Worm (Caenorhabditis elegans) whole organism, L4 larva: ENCODE data around the gene dyc-1.
A peak's percentile ranks its signal among the peaks of the same experiment; 100 is the strongest.

Experiments
- F10B5.3 ChIP-seq: sonication (generic microtip); optimal IDR thresholded peaks from 2 replicates; lab custom pipeline; 2016; ENCODE audit warnings: mild to moderate bottlenecking, missing genetic modification characterization, missing compliant biosample characterization
- F26F4.8 ChIP-seq: fragments of 200-800 bp; sonication (Bioruptor generic); conservative IDR thresholded peaks from 2 replicates; pipeline ENCODE4 v1.3.6; 2022; ENCODE audit warnings: missing genetic modification characterization, missing compliant biosample characterization
- F44E2.7 ChIP-seq: fragments of 200-800 bp; sonication (Bioruptor generic); IDR thresholded peaks from 2 replicates; pipeline ENCODE4 v2.1.2; 2022; ENCODE audit warnings: missing genetic modification characterization, missing compliant biosample characterization
- T20F7.1 ChIP-seq: fragments of 200-800 bp; sonication (Bioruptor generic); optimal IDR thresholded peaks from 2 replicates; lab custom pipeline; 2018; ENCODE audit warnings: mild to moderate bottlenecking, missing genetic modification characterization, missing compliant biosample characterization
- T26A8.4 ChIP-seq: fragments of 200-800 bp; sonication (Bioruptor generic); IDR thresholded peaks from 2 replicates; pipeline ENCODE4 v1.3.6; 2022; ENCODE audit warnings: missing genetic modification characterization, missing compliant biosample characterization
- Y5F2A.4 ChIP-seq: fragments of 200-800 bp; sonication (Bioruptor generic); optimal IDR thresholded peaks from 2 replicates; lab custom pipeline; 2018; ENCODE audit warnings: mild to moderate bottlenecking, missing genetic modification characterization, missing compliant biosample characterization
- Y75B8A.6 ChIP-seq: fragments of 200-800 bp; sonication (Bioruptor generic); IDR thresholded peaks from 2 replicates; pipeline ENCODE4 v1.3.6; 2022; ENCODE audit warnings: missing genetic modification reagents, missing genetic modification characterization, missing compliant biosample characterization
- ZK337.2 ChIP-seq: fragments of 200-800 bp; sonication (Bioruptor generic); IDR thresholded peaks from 2 replicates; pipeline ENCODE4 v1.3.6; 2022; ENCODE audit warnings: missing genetic modification reagents, missing genetic modification characterization, missing compliant biosample characterization
- ZK546.5 ChIP-seq, 2 experiments: sonication (generic microtip); optimal IDR thresholded peaks; 2 replicates each; lab custom pipeline; 2017; ENCODE audit warnings: missing biosample characterization in 2 of 2, missing genetic modification characterization in 2 of 2
- aha-1 ChIP-seq: fragments of 150-350 bp; peaks from one replicate; lab custom pipeline; 2014; ENCODE audit warnings: missing biosample characterization, missing genetic modification characterization
- ama-1 ChIP-seq: fragments of 150-350 bp; optimal IDR thresholded peaks from 2 replicates; lab custom pipeline; 2014; ENCODE audit warnings: inconsistent platforms, mixed read lengths
- attf-4 ChIP-seq: sonication (generic microtip); optimal IDR thresholded peaks from 3 replicates; lab custom pipeline; 2017; ENCODE audit warnings: missing biosample characterization, missing genetic modification characterization
- ces-1 ChIP-seq: fragments of 150-350 bp; sonication (generic microtip); optimal IDR thresholded peaks from 4 replicates; lab custom pipeline; 2014; ENCODE audit warnings: missing biosample characterization, missing genetic modification reagents, missing genetic modification characterization
- daf-16 ChIP-seq, 3 experiments: sonication (generic microtip); optimal IDR thresholded peaks; 2 replicates each; lab custom pipeline; 2016 to 2017; ENCODE audit warnings: missing genetic modification characterization in 3 of 3, missing genetic modification reagents in 3 of 3, mild to moderate bottlenecking in 2 of 3, missing compliant biosample characterization in 2 of 3, missing biosample characterization in 1 of 3, moderate library complexity in 1 of 3
- daf-19 ChIP-seq: fragments of 200-800 bp; sonication (Bioruptor generic); conservative IDR thresholded peaks from 2 replicates; pipeline ENCODE4 v1.3.6; 2022; ENCODE audit warnings: missing genetic modification characterization, missing compliant biosample characterization
- dmd-8 ChIP-seq: fragments of 200-800 bp; sonication (Bioruptor generic); IDR thresholded peaks from 2 replicates; pipeline ENCODE4 v1.3.6; 2022; ENCODE audit warnings: missing genetic modification characterization, missing compliant biosample characterization
- duxl-1 ChIP-seq: sonication (generic microtip); optimal IDR thresholded peaks from 2 replicates; lab custom pipeline; 2016; ENCODE audit warnings: mild to moderate bottlenecking, missing genetic modification characterization, moderate library complexity, missing compliant biosample characterization; ENCODE audit not compliant: poor library complexity
- egl-27 ChIP-seq: sonication (generic microtip); optimal IDR thresholded peaks from 3 replicates; lab custom pipeline; 2017; ENCODE audit warnings: missing biosample characterization, missing genetic modification reagents, missing genetic modification characterization
- fkh-10 ChIP-seq: fragments of 150-350 bp; optimal IDR thresholded peaks from 2 replicates; lab custom pipeline; 2014; ENCODE audit warnings: missing biosample characterization, missing genetic modification reagents, missing genetic modification characterization
- fos-1 ChIP-seq: fragments of 150-350 bp; optimal IDR thresholded peaks from 2 replicates; lab custom pipeline; 2014; ENCODE audit warnings: missing biosample characterization, missing genetic modification characterization
- hlh-11 ChIP-seq: fragments of 200-800 bp; sonication (Bioruptor generic); optimal IDR thresholded peaks from 2 replicates; lab custom pipeline; 2018; ENCODE audit warnings: mild to moderate bottlenecking, missing genetic modification characterization, missing compliant biosample characterization
- hmg-1.1 ChIP-seq: fragments of 200-800 bp; sonication (Bioruptor generic); IDR thresholded peaks from 2 replicates; pipeline ENCODE4 v1.3.6; 2022; ENCODE audit warnings: missing genetic modification reagents, missing genetic modification characterization, missing compliant biosample characterization
- jun-1 ChIP-seq: fragments of 150-350 bp; optimal IDR thresholded peaks from 2 replicates; lab custom pipeline; 2014; ENCODE audit warnings: missing biosample characterization, missing genetic modification reagents, missing genetic modification characterization
- lin-1 ChIP-seq: fragments of 200-800 bp; sonication (Bioruptor generic); IDR thresholded peaks from 2 replicates; pipeline ENCODE4 v1.3.6; 2022; ENCODE audit warnings: missing genetic modification reagents, missing genetic modification characterization, missing compliant biosample characterization
- lin-15B ChIP-seq: fragments of 150-350 bp; sonication (generic microtip); optimal IDR thresholded peaks from 3 replicates; lab custom pipeline; 2014; ENCODE audit warnings: missing biosample characterization, missing genetic modification characterization
- lin-29 ChIP-seq: fragments of 200-800 bp; sonication (Bioruptor generic); IDR thresholded peaks from 2 replicates; pipeline ENCODE4 v1.3.6; 2022; ENCODE audit warnings: missing genetic modification reagents, missing genetic modification characterization, missing compliant biosample characterization
- lir-3 ChIP-seq: sonication (generic microtip); optimal IDR thresholded peaks from 2 replicates; lab custom pipeline; 2016; ENCODE audit warnings: mild to moderate bottlenecking, missing genetic modification characterization, missing compliant biosample characterization
- madf-9 ChIP-seq: fragments of 200-800 bp; sonication (Bioruptor generic); conservative IDR thresholded peaks from 2 replicates; pipeline ENCODE4 v1.3.6; 2022; ENCODE audit warnings: missing genetic modification reagents, missing genetic modification characterization, missing compliant biosample characterization
- mdl-1 ChIP-seq, 2 experiments: fragments of 150-350 bp in 1 of 2; sonication (generic microtip) in 1 of 2; optimal IDR thresholded peaks; 2 replicates each; lab custom pipeline; 2014 to 2017; ENCODE audit warnings: missing biosample characterization in 2 of 2, missing genetic modification characterization in 2 of 2
- mes-2 ChIP-seq: sonication (generic microtip); optimal IDR thresholded peaks from 2 replicates; lab custom pipeline; 2016; ENCODE audit warnings: missing genotype, mild to moderate bottlenecking, missing genetic modification characterization, missing compliant biosample characterization; ENCODE audit not compliant: poor library complexity, severe bottlenecking
- mxl-2 ChIP-seq: fragments of 200-800 bp; sonication (Bioruptor generic); conservative IDR thresholded peaks from 2 replicates; pipeline ENCODE4 v1.3.6; 2022; ENCODE audit warnings: missing genetic modification reagents, missing genetic modification characterization, missing compliant biosample characterization
- nhr-102 ChIP-seq: sonication (generic microtip); optimal IDR thresholded peaks from 2 replicates; lab custom pipeline; 2016; ENCODE audit warnings: mild to moderate bottlenecking, missing genetic modification characterization, moderate library complexity, missing compliant biosample characterization
- nhr-237 ChIP-seq: sonication (generic microtip); optimal IDR thresholded peaks from 2 replicates; lab custom pipeline; 2017; ENCODE audit warnings: missing biosample characterization, missing genetic modification characterization
- nhr-25 ChIP-seq: sonication (generic microtip); optimal IDR thresholded peaks from 2 replicates; lab custom pipeline; 2017; ENCODE audit warnings: missing genetic modification characterization, mild to moderate bottlenecking, missing compliant biosample characterization, antibody characterized with exemption, moderate library complexity, borderline replicate concordance; ENCODE audit not compliant: insufficient read depth
- nhr-28 ChIP-seq: fragments of 150-350 bp; optimal IDR thresholded peaks from 2 replicates; lab custom pipeline; 2014; ENCODE audit warnings: missing biosample characterization, missing genetic modification characterization
- nhr-41 ChIP-seq: fragments of 200-800 bp; sonication (Bioruptor generic); IDR thresholded peaks from 2 replicates; pipeline ENCODE4 v1.3.6; 2022; ENCODE audit warnings: missing genetic modification reagents, missing genetic modification characterization, missing compliant biosample characterization
- nhr-6 ChIP-seq: fragments of 150-350 bp; optimal IDR thresholded peaks from 2 replicates; lab custom pipeline; 2014; ENCODE audit warnings: missing biosample characterization, missing genetic modification characterization
- nhr-76 ChIP-seq: fragments of 150-350 bp; optimal IDR thresholded peaks from 2 replicates; lab custom pipeline; 2014; ENCODE audit warnings: missing biosample characterization, missing genetic modification characterization
- nhr-77 ChIP-seq: fragments of 150-350 bp; optimal IDR thresholded peaks from 2 replicates; lab custom pipeline; 2014; ENCODE audit warnings: missing biosample characterization, missing genetic modification characterization
- pqm-1 ChIP-seq: sonication (generic microtip); optimal IDR thresholded peaks from 2 replicates; lab custom pipeline; 2017; ENCODE audit warnings: missing biosample characterization, missing genetic modification characterization
- rbr-2 ChIP-seq: sonication (generic microtip); optimal IDR thresholded peaks from 2 replicates; lab custom pipeline; 2016; ENCODE audit warnings: missing genotype, missing genetic modification characterization, missing compliant biosample characterization
- sdz-12 ChIP-seq: fragments of 200-800 bp; sonication (Bioruptor generic); optimal IDR thresholded peaks from 2 replicates; lab custom pipeline; 2018; ENCODE audit warnings: mild to moderate bottlenecking, missing genetic modification characterization, missing compliant biosample characterization
- snpc-4 ChIP-seq: fragments of 150-350 bp; optimal IDR thresholded peaks from 2 replicates; lab custom pipeline; 2014; ENCODE audit warnings: missing biosample characterization, missing genetic modification characterization
- spr-1 ChIP-seq: sonication (generic microtip); optimal IDR thresholded peaks from 2 replicates; lab custom pipeline; 2016; ENCODE audit warnings: mild to moderate bottlenecking, missing genetic modification characterization, missing compliant biosample characterization
- spr-3 ChIP-seq: fragments of 200-800 bp; sonication (Bioruptor generic); optimal IDR thresholded peaks from 2 replicates; lab custom pipeline; 2018; ENCODE audit warnings: mild to moderate bottlenecking, missing genetic modification characterization, missing compliant biosample characterization
- tag-97 ChIP-seq: fragments of 200-800 bp; sonication (Bioruptor generic); IDR thresholded peaks from 2 replicates; pipeline ENCODE4 v1.3.6; 2022; ENCODE audit warnings: missing genetic modification characterization, missing compliant biosample characterization
- unc-130 ChIP-seq: sonication (generic microtip); optimal IDR thresholded peaks from 2 replicates; lab custom pipeline; 2016; ENCODE audit warnings: missing genetic modification reagents, missing genetic modification characterization, missing compliant biosample characterization
- unc-39 ChIP-seq: sonication (generic microtip); optimal IDR thresholded peaks from 2 replicates; lab custom pipeline; 2017; ENCODE audit warnings: missing biosample characterization, missing genetic modification characterization
- unc-62 ChIP-seq, 3 experiments: fragments of 150-350 bp in 1 of 3; sonication (generic microtip); optimal IDR thresholded peaks in 2 of 3; peaks in 1 of 3; 1 replicate in 1 of 3; 2 replicates in 2 of 3; lab custom pipeline; 2014 to 2017; ENCODE audit warnings: missing biosample characterization in 3 of 3, missing genetic modification characterization in 3 of 3, missing genetic modification reagents in 3 of 3, missing genotype in 1 of 3
- vab-7 ChIP-seq: fragments of 200-800 bp; sonication (Bioruptor generic); IDR thresholded peaks from 2 replicates; pipeline ENCODE4 v1.3.6; 2022; ENCODE audit warnings: missing genetic modification reagents, missing genetic modification characterization, missing compliant biosample characterization
- zip-11 ChIP-seq: fragments of 200-800 bp; sonication (Bioruptor generic); IDR thresholded peaks from 2 replicates; pipeline ENCODE4 v1.3.6; 2022; ENCODE audit warnings: missing genetic modification characterization, missing compliant biosample characterization
- ztf-11 ChIP-seq: fragments of 150-350 bp; optimal IDR thresholded peaks from 2 replicates; lab custom pipeline; 2014; ENCODE audit warnings: missing biosample characterization, missing genetic modification characterization

The dyc-1 gene

ce11 chrX:14070950-14071349 lies 21.6 kb downstream of the dyc-1 start, which contains the start of gene C33G3.4 (continued):
- no peak for TF ChIP-seq mdl-1 (tag; optimal IDR thresholded peaks at IDR 0.05; lab: Kevin White, UChicago)
- TF ChIP-seq unc-130 (GFP tag; lab: Kevin White, UChicago): no peak
- TF ChIP-seq ama-1 (lab: Kevin White, UChicago): no peak
- peak; percentile 94 for TF ChIP-seq hlh-11 (tag; lab: Kevin White, UChicago)
- no peak for TF ChIP-seq madf-9 (GFP tag; lab: Robert Waterston, UW)
- no peak for TF ChIP-seq lir-3 (tag; lab: Kevin White, UChicago)
- no peak for TF ChIP-seq spr-1
- no peak for TF ChIP-seq unc-39
- no peak for TF ChIP-seq mes-2
- TF ChIP-seq zip-11 (GFP tag; lab: Robert Waterston, UW): no peak
- no peak for TF ChIP-seq attf-4 (tag; lab: Kevin White, UChicago)
- TF ChIP-seq F26F4.8 (GFP tag; lab: Robert Waterston, UW): no peak
- no peak for TF ChIP-seq fkh-10 (GFP tag; lab: Kevin White, UChicago)
- TF ChIP-seq nhr-28 (tag; lab: Kevin White, UChicago): peak; percentile 89
- TF ChIP-seq Y75B8A.6 (GFP tag; lab: Robert Waterston, UW): no peak
- TF ChIP-seq F10B5.3 (tag; lab: Kevin White, UChicago): no peak
- no peak for TF ChIP-seq T26A8.4
- TF ChIP-seq nhr-6 (tag; lab: Kevin White, UChicago): no peak
- TF ChIP-seq tag-97: no peak
- no peak for TF ChIP-seq jun-1
- no peak for TF ChIP-seq nhr-76 (tag; lab: Kevin White, UChicago)
- TF ChIP-seq ztf-11 (tag; lab: Kevin White, UChicago): no peak
- TF ChIP-seq rbr-2: no peak
- TF ChIP-seq snpc-4: no peak
- TF ChIP-seq spr-3: no peak
- TF ChIP-seq dmd-8: no peak
- no peak for TF ChIP-seq lin-1 (GFP tag; lab: Robert Waterston, UW)
- TF ChIP-seq F44E2.7 (GFP tag; lab: Robert Waterston, UW): no peak
- TF ChIP-seq duxl-1: no peak
- no peak for TF ChIP-seq T20F7.1 (GFP tag; lab: Kevin White, UChicago)
- TF ChIP-seq mxl-2: no peak
- TF ChIP-seq lin-29 (GFP tag; lab: Robert Waterston, UW): no peak
- no peak for TF ChIP-seq sdz-12 (GFP tag; lab: Kevin White, UChicago)
- no peak for TF ChIP-seq lin-15B (tag; lab: Kevin White, UChicago)
- TF ChIP-seq nhr-102 (tag; lab: Kevin White, UChicago): peak; percentile 60
- TF ChIP-seq egl-27: no peak
- TF ChIP-seq unc-62 (GFP tag; optimal IDR thresholded peaks at IDR 0.05 in 1 of 2; lab: Kevin White, UChicago): no peak
- TF ChIP-seq unc-62 (tag; optimal IDR thresholded peaks at IDR 0.05; lab: Kevin White, UChicago): no peak
- no peak for TF ChIP-seq daf-19 (GFP tag; lab: Robert Waterston, UW)
- TF ChIP-seq aha-1 (tag; lab: Kevin White, UChicago): no peak
- no peak for TF ChIP-seq nhr-25 (tag; lab: Kevin White, UChicago)
- peak; percentile 93; the same call in 1 of the 2 replicates for TF ChIP-seq nhr-41 (GFP tag; lab: Robert Waterston, UW)
- no peak for TF ChIP-seq fos-1 (tag; lab: Kevin White, UChicago)
- TF ChIP-seq daf-16 (GFP tag; optimal IDR thresholded peaks at IDR 0.05; lab: Kevin White, UChicago): peak in 1 of 2 experiments; percentile 32
- peak; percentile 98 for TF ChIP-seq daf-16 (tag; optimal IDR thresholded peaks at IDR 0.05; lab: Kevin White, UChicago)
- no peak for TF ChIP-seq ZK337.2 (GFP tag; lab: Robert Waterston, UW)
- no peak for TF ChIP-seq Y5F2A.4
- no peak for TF ChIP-seq nhr-237
- TF ChIP-seq vab-7 (GFP tag; lab: Robert Waterston, UW): no peak
- no peak for TF ChIP-seq hmg-1.1 (GFP tag; lab: Robert Waterston, UW)
- peak; percentile 86 for TF ChIP-seq pqm-1
- TF ChIP-seq nhr-77 (tag; lab: Kevin White, UChicago): peak; percentile 41
- TF ChIP-seq ZK546.5 (tag; optimal IDR thresholded peaks at IDR 0.05; lab: Kevin White, UChicago): no peak
- no peak for TF ChIP-seq ces-1 (GFP tag; lab: Kevin White, UChicago)
